Fruit fly (Drosophila melanogaster): ENCODE results near the gene jigr1.
A peak's percentile ranks its signal among the peaks of the same experiment; 100 is the strongest.

The jigr1 gene

DNA sequence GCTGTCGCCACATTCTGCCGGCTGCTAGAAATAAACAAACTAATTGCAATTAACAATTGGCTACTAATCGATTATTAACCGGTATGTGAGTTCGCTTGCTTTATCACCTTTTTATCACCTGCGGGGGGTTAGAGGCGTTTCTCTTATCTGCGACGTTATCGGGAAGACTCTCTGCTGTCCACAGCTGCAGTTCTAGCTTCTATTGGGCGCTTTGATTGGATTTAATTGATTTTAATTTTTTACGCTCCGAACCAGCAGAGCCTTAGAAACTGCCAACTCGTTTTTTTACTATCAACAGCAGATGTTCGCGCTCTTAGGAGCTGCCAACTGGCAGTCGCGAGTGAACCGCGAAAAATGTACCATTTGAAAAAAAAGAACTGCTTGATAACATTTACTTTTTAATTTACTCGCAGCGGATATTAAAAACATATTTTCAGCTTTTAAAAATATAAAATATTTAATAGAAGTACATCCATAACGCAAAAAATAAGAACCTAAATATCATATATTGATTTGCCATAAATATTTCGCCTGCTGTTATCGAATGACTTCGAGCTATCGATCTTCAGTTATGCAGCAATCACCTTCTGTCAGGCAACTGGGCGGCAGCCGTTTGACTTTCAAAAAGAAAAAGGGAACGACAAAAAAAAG, 10.9 kb upstream of the jigr1 start, which contains the start of gene Ssadh:
Gene Ssadh (minus strand): TSS at position 300 of the 651 bp plus-strand sequence.
- TF ChIP-seq CG4617 (GFP tag; optimal IDR thresholded peaks at IDR 0.05; ENCODE audit: borderline replicate concordance) (peak; percentile 28), CG15601 (tag; optimal IDR thresholded peaks at IDR 0.05) (peak; percentile 18), Med (GFP tag) (peak; percentile 12), exex (tag; optimal IDR thresholded peaks at IDR 0.05) (peak; percentile 75), CTCF (GFP tag; optimal IDR thresholded peaks at IDR 0.05) (peak; percentile 27), tll (GFP tag; optimal IDR thresholded peaks at IDR 0.05) (no peak), CG18262 (tag; optimal IDR thresholded peaks at IDR 0.05) (no peak), CG9727 (GFP tag; optimal IDR thresholded peaks at IDR 0.05) (peak; percentile 3), unc-4 (GFP tag; IDR thresholded peaks at IDR 0.05; ENCODE audit: partially characterized antibody) (0 out of 2 replicates have a peak, but pooled peaks have one; percentile 44), dmrt11E (tag; optimal IDR thresholded peaks at IDR 0.05) (no peak), Dfd (GFP tag; optimal IDR thresholded peaks at IDR 0.05) (no peak), amos (GFP tag; IDR thresholded peaks at IDR 0.05; ENCODE audit: partially characterized antibody) (peak; percentile 56), CG6654 (GFP tag; optimal IDR thresholded peaks at IDR 0.05) (no peak), Aef1 (GFP tag; IDR thresholded peaks at IDR 0.05) (no peak), CG32772 (GFP tag; IDR thresholded peaks at IDR 0.05) (no peak), da (GFP tag; optimal IDR thresholded peaks at IDR 0.05) (peak; percentile 6), phol (tag; optimal IDR thresholded peaks at IDR 0.05) (peak; percentile 21), CG12659 (GFP tag; optimal IDR thresholded peaks at IDR 0.05) (peak; percentile 31), fd3F (GFP tag; optimal IDR thresholded peaks at IDR 0.05) (no peak), Mes4 (GFP tag; optimal IDR thresholded peaks at IDR 0.05) (no peak), CG2129 (GFP tag; IDR thresholded peaks at IDR 0.05; ENCODE audit: partially characterized antibody) (no peak), disco-r (GFP tag; optimal IDR thresholded peaks at IDR 0.05) (no peak), HLH54F (GFP tag; optimal IDR thresholded peaks at IDR 0.05) (no peak), gem (tag; optimal IDR thresholded peaks at IDR 0.05) (peak; percentile 6), bbx (GFP tag; IDR thresholded peaks at IDR 0.05; ENCODE audit: partially characterized antibody) (peak; percentile 48; the same call in 1 of the 2 replicates), grn (GFP tag; optimal IDR thresholded peaks at IDR 0.05) (no peak), CG14710 (tag; optimal IDR thresholded peaks at IDR 0.05) (peak; percentile 62), Sox100B (GFP tag; optimal IDR thresholded peaks at IDR 0.05) (no peak), Scr (GFP tag; IDR thresholded peaks at IDR 0.05; ENCODE audit: partially characterized antibody) (peak; percentile 57), HLHmδ (GFP tag; optimal IDR thresholded peaks at IDR 0.05) (no peak), Myb (GFP tag; optimal IDR thresholded peaks at IDR 0.05) (peak; percentile 99), gsb-n (tag; optimal IDR thresholded peaks at IDR 0.05) (peak; percentile 56), CG6791 (GFP tag; IDR thresholded peaks at IDR 0.05; ENCODE audit: partially characterized antibody) (0 out of 3 replicates have a peak, but pooled peaks have one; percentile 62), zen (tag; optimal IDR thresholded peaks at IDR 0.05) (peak; percentile 4), D (optimal IDR thresholded peaks at IDR 0.05) (no peak), D (GFP tag; optimal IDR thresholded peaks at IDR 0.05) (no peak), Mad (GFP tag; optimal IDR thresholded peaks at IDR 0.05) (no peak), HmgZ (tag; optimal IDR thresholded peaks at IDR 0.05) (peak; percentile 4), Sry-δ (GFP tag; optimal IDR thresholded peaks at IDR 0.05) (peak; percentile 53), twi (tag; optimal IDR thresholded peaks at IDR 0.05) (peak; percentile 61), Adf1 (GFP tag; IDR thresholded peaks at IDR 0.05) (peak; percentile 49), BEAF-32 (GFP tag; optimal IDR thresholded peaks at IDR 0.05) (peak; percentile 62), CG31441 (GFP tag; IDR thresholded peaks at IDR 0.05) (0 out of 2 replicates have a peak, but pooled peaks have one; percentile 20), CG9876 (GFP tag; optimal IDR thresholded peaks at IDR 0.05) (no peak), CG2120 (GFP tag; optimal IDR thresholded peaks at IDR 0.05) (peak; percentile 9), chinmo (GFP tag; IDR thresholded peaks at IDR 0.05; ENCODE audit: partially characterized antibody) (0 out of 4 replicates have a peak, but pooled peaks have one; percentile 27), CG17361 (GFP tag; IDR thresholded peaks at IDR 0.05) (peak; percentile 20; the same call in 1 of the 3 replicates), Atf3 (GFP tag; optimal IDR thresholded peaks at IDR 0.05) (no peak), trem (tag; optimal IDR thresholded peaks at IDR 0.05) (peak; percentile 100)
